Fruit fly (Drosophila melanogaster) whole organism: ENCODE measurements around the gene CG31955.

Experiments
- CG8478 ChIP-seq: fragments of >200 bp; optimal IDR thresholded peaks from 2 replicates; lab custom pipeline; 2018; ENCODE audit warnings: inconsistent platforms
- EcR ChIP-seq, 2 experiments: fragments of >200 bp; optimal IDR thresholded peaks; 2 replicates each; lab custom pipeline; 2017; ENCODE audit warnings: missing biosample characterization in 2 of 2, missing genetic modification characterization in 2 of 2, missing genetic modification reagents in 2 of 2

dm6 chr2L:3668451-3668850 lies 44.5 kb downstream of the CG31955 start, which contains the start of gene Sfp24Ba:
- TF ChIP-seq EcR (GFP tag; optimal IDR thresholded peaks at IDR 0.05; lab: Kevin White, UChicago): no peak
- TF ChIP-seq CG8478 (lab: Kevin White, UChicago): no peak
